Fruit fly (Drosophila melanogaster) S2 (cell line): Measurements from ENCODE around the gene CG4822.

ENCODE experiments used
- CG8478 ChIP-seq: fragments of >200 bp; optimal IDR thresholded peaks from 2 replicates; lab custom pipeline; 2018
- CTCF ChIP-seq, 2 experiments: fragments of >200 bp; optimal IDR thresholded peaks; 2 replicates each; lab custom pipeline; 2018

DNA sequence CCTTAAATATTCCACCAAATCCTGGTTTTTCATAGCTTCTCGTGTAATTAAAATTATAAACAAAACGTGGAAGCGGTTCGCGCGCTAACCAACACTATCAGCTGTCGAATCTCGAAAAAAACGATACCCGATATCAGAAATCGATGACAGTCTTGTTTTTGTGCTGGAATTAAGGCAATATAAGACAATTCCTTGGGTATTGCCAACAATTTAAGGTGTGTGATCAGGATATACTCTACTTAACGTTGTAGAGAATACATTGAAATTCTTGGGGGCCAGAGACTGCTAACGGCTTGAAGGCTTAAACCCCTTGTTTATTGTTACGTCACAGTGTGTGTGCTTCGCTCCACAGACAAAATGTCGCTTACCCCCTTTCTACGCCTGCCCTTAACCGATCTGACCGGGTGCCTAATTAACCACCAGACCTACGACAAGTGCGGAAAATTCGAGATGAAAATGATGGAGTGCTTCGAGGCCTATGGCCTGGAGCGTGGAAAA lies 33.7 kb upstream of the CG4822 start, which contains the start of gene Pus10:
- no peak for TF ChIP-seq CTCF (optimal IDR thresholded peaks at IDR 0.05; lab: Kevin White, UChicago)
- TF ChIP-seq CG8478 = no peak
